Worm (Caenorhabditis elegans): Measurements from ENCODE around the gene clec-151.

The clec-151 gene

ce11 chrIII:4649363-4649768 is 21.1 kb downstream of the clec-151 start (continued):
- TF ChIP-seq snpc-4 (tag; optimal IDR thresholded peaks at IDR 0.05) (peak; percentile 76), tlp-1 (tag; optimal IDR thresholded peaks at IDR 0.05) (no peak), elt-3 (tag; optimal IDR thresholded peaks at IDR 0.05) (peak in 5 of 6 experiments; percentile 36 to 97 (median 82)), fkh-8 (tag; optimal IDR thresholded peaks at IDR 0.05) (peak; percentile 93), nhr-85 (tag) (peak; percentile 99), ceh-90 (tag; optimal IDR thresholded peaks at IDR 0.05) (no peak), fos-1 (tag; optimal IDR thresholded peaks at IDR 0.05) (peak; percentile 65), vab-15 (tag; optimal IDR thresholded peaks at IDR 0.05) (peak; percentile 58), C34B4.2 (tag; optimal IDR thresholded peaks at IDR 0.05) (no peak), tbx-2 (tag; optimal IDR thresholded peaks at IDR 0.05) (peak; percentile 94), isw-1 (GFP tag; IDR thresholded peaks at IDR 0.05) (peak; percentile 81), hlh-4 (tag; optimal IDR thresholded peaks at IDR 0.05) (no peak), lin-13 (GFP tag; optimal IDR thresholded peaks at IDR 0.05) (peak; percentile 91), nhr-77 (tag; optimal IDR thresholded peaks at IDR 0.05) (peak; percentile 95), efl-1 (optimal IDR thresholded peaks at IDR 0.05) (peak; percentile 86 to 91), efl-1 (GFP tag; optimal IDR thresholded peaks at IDR 0.05 in 1 of 2) (peak; percentile 72 to 97), aha-1 (tag; optimal IDR thresholded peaks at IDR 0.05) (peak; percentile 55), unc-86 (tag; optimal IDR thresholded peaks at IDR 0.05) (peak; percentile 89), lsy-2 (tag; optimal IDR thresholded peaks at IDR 0.05) (peak; percentile 83 to 95), ceh-8 (GFP tag; optimal IDR thresholded peaks at IDR 0.05) (no peak), sptf-1 (tag; optimal IDR thresholded peaks at IDR 0.05) (no peak), jun-1 (tag; optimal IDR thresholded peaks at IDR 0.05) (peak; percentile 92), Y116A8C.19 (tag; optimal IDR thresholded peaks at IDR 0.05; ENCODE audit: borderline replicate concordance) (no peak), mef-2 (tag; optimal IDR thresholded peaks at IDR 0.05) (peak; percentile 42), zag-1 (tag; optimal IDR thresholded peaks at IDR 0.05) (no peak), ztf-4 (tag; optimal IDR thresholded peaks at IDR 0.05) (peak; percentile 90), nhr-12 (tag; optimal IDR thresholded peaks at IDR 0.05) (no peak), mep-1 (tag; optimal IDR thresholded peaks at IDR 0.05) (peak; percentile 96), ceh-82 (tag; optimal IDR thresholded peaks at IDR 0.05) (peak; percentile 47 to 81 (median 66)), F16B12.6 (tag; optimal IDR thresholded peaks at IDR 0.05) (peak; percentile 51), nhr-90 (tag; optimal IDR thresholded peaks at IDR 0.05; ENCODE audit: poor library complexity) (peak; percentile 93), nhr-20 (tag; optimal IDR thresholded peaks at IDR 0.05) (peak; percentile 98), dsc-1 (tag; optimal IDR thresholded peaks at IDR 0.05) (peak; percentile 73), xbp-1 (tag; optimal IDR thresholded peaks at IDR 0.05) (peak; percentile 89), nhr-28 (tag; optimal IDR thresholded peaks at IDR 0.05) (peak; percentile 9), nhr-237 (tag; optimal IDR thresholded peaks at IDR 0.05) (peak; percentile 77), nhr-84 (tag; optimal IDR thresholded peaks at IDR 0.05) (no peak), nhr-11 (tag; optimal IDR thresholded peaks at IDR 0.05) (peak; percentile 65), zip-4 (GFP tag; optimal IDR thresholded peaks at IDR 0.05) (peak; percentile 65), sup-37 (GFP tag; optimal IDR thresholded peaks at IDR 0.05) (peak; percentile 76), ceh-88 (GFP tag; IDR thresholded peaks at IDR 0.05) (peak; percentile 81; the same call in 1 of the 2 replicates), irx-1 (tag; optimal IDR thresholded peaks at IDR 0.05) (peak; percentile 87), ceh-63 (GFP tag; optimal IDR thresholded peaks at IDR 0.05) (no peak), dpl-1 (GFP tag; optimal IDR thresholded peaks at IDR 0.05) (peak; percentile 72 to 78 (median 72)), egl-27 (tag; optimal IDR thresholded peaks at IDR 0.05) (peak; percentile 84 to 85), elt-2 (tag; optimal IDR thresholded peaks at IDR 0.05) (peak; percentile 90)

Measured in whole organism, L1 larva.